Fruit fly (Drosophila melanogaster) whole organism, embryonic: ENCODE data around the gene HP1e.

Experiments used
- Aef1 ChIP-seq: fragments of 200-800 bp; sonication (Bioruptor generic); IDR thresholded peaks from 3 replicates; pipeline ENCODE4 v1.3.6; 2022; ENCODE audit warnings: missing biosample characterization, missing genetic modification characterization
- B-H2 ChIP-seq: fragments of 200-800 bp; sonication (Bioruptor generic); optimal IDR thresholded peaks from 2 replicates; lab custom pipeline; 2018; ENCODE audit warnings: missing biosample characterization, mild to moderate bottlenecking, missing genetic modification characterization
- CG10147 ChIP-seq: fragments of 200-800 bp; sonication (Bioruptor generic); optimal IDR thresholded peaks from 2 replicates; lab custom pipeline; 2019; ENCODE audit warnings: missing biosample characterization, mild to moderate bottlenecking, missing genetic modification characterization, moderate library complexity
- CG10321 ChIP-seq: fragments of 200-800 bp; sonication (Bioruptor generic); IDR thresholded peaks from 2 replicates; pipeline ENCODE4 v1.3.6; 2022; ENCODE audit warnings: missing biosample characterization, missing genetic modification characterization
- CG11085 ChIP-seq: fragments of 200-800 bp; sonication (Bioruptor generic); IDR thresholded peaks from 2 replicates; pipeline ENCODE4 v1.3.6; 2022; ENCODE audit warnings: missing biosample characterization, missing genetic modification characterization
- CG12659 ChIP-seq: fragments of 200-800 bp; sonication (Bioruptor generic); optimal IDR thresholded peaks from 3 replicates; lab custom pipeline; 2017; ENCODE audit warnings: mild to moderate bottlenecking, missing biosample characterization, missing genetic modification reagents, missing genetic modification characterization
- CG13775 ChIP-seq: fragments of 200-800 bp; sonication (Bioruptor generic); optimal IDR thresholded peaks from 3 replicates; lab custom pipeline; 2017; ENCODE audit warnings: missing biosample characterization, mild to moderate bottlenecking, missing genetic modification characterization
- CG16815 ChIP-seq: fragments of 200-800 bp; sonication (Bioruptor generic); optimal IDR thresholded peaks from 3 replicates; lab custom pipeline; 2017; ENCODE audit warnings: missing biosample characterization, mild to moderate bottlenecking, missing genetic modification characterization
- CG17802 ChIP-seq: fragments of 200-800 bp; sonication (Bioruptor generic); optimal IDR thresholded peaks from 2 replicates; lab custom pipeline; 2018; ENCODE audit warnings: missing biosample characterization, mild to moderate bottlenecking, missing genetic modification characterization, moderate library complexity
- CG2129 ChIP-seq: fragments of 200-800 bp; sonication (Bioruptor generic); IDR thresholded peaks from 2 replicates; pipeline ENCODE4 v1.3.6; 2022; ENCODE audit warnings: missing biosample characterization, missing genetic modification characterization; ENCODE audit not compliant: partially characterized antibody
- CG2889 ChIP-seq: fragments of 200-800 bp; sonication (Bioruptor generic); IDR thresholded peaks from 3 replicates; pipeline ENCODE4 v1.3.6; 2022; ENCODE audit warnings: missing biosample characterization, missing genetic modification characterization
- CG34376 ChIP-seq: fragments of 200-800 bp; sonication (Bioruptor generic); optimal IDR thresholded peaks from 2 replicates; lab custom pipeline; 2018; ENCODE audit warnings: missing biosample characterization, mild to moderate bottlenecking, missing genetic modification characterization
- CG6791 ChIP-seq: fragments of 200-800 bp; sonication (Bioruptor generic); IDR thresholded peaks from 3 replicates; pipeline ENCODE4 v1.3.6; 2022; ENCODE audit warnings: missing biosample characterization, missing genetic modification characterization; ENCODE audit not compliant: partially characterized antibody
- CG7372 ChIP-seq: fragments of 200-800 bp; sonication (Bioruptor generic); IDR thresholded peaks from 2 replicates; pipeline ENCODE4 v1.3.6; 2022; ENCODE audit warnings: missing biosample characterization, missing genetic modification characterization
- CG7839 ChIP-seq: fragments of 200-800 bp; sonication (Bioruptor generic); optimal IDR thresholded peaks from 3 replicates; lab custom pipeline; 2018; ENCODE audit warnings: missing biosample characterization, mild to moderate bottlenecking, missing genetic modification characterization, moderate library complexity
- CG7963 ChIP-seq: fragments of 200-800 bp; sonication (Bioruptor generic); IDR thresholded peaks from 3 replicates; pipeline ENCODE4 v1.3.6; 2022; ENCODE audit warnings: missing biosample characterization, missing genetic modification characterization; ENCODE audit not compliant: partially characterized antibody
- Deaf1 ChIP-seq: fragments of 200-800 bp; optimal IDR thresholded peaks from 3 replicates; lab custom pipeline; 2019; ENCODE audit warnings: missing biosample characterization, mild to moderate bottlenecking, missing genetic modification characterization, moderate library complexity
- Doc2 ChIP-seq: fragments of 200-800 bp; sonication (Bioruptor generic); IDR thresholded peaks from 2 replicates; pipeline ENCODE4 v1.3.6; 2022; ENCODE audit warnings: missing biosample characterization, missing genetic modification characterization
- Ets65A ChIP-seq: fragments of 200-800 bp; sonication (Bioruptor generic); peaks from one replicate; lab custom pipeline; 2016; ENCODE audit warnings: missing biosample characterization, missing genetic modification characterization
- Hr39 ChIP-seq: fragments of >200 bp; optimal IDR thresholded peaks from 2 replicates; lab custom pipeline; 2017
- MBD-R2 ChIP-seq: fragments of 200-800 bp; sonication (Bioruptor generic); IDR thresholded peaks from 2 replicates; pipeline ENCODE4 v1.3.6; 2022; ENCODE audit warnings: missing biosample characterization, missing genetic modification characterization
- Mes4 ChIP-seq: fragments of 200-800 bp; sonication (Bioruptor generic); optimal IDR thresholded peaks from 2 replicates; lab custom pipeline; 2016; ENCODE audit warnings: missing biosample characterization, missing genetic modification characterization
- Six4 ChIP-seq: fragments of 200-800 bp; sonication (Bioruptor generic); optimal IDR thresholded peaks from 2 replicates; lab custom pipeline; 2016; ENCODE audit warnings: missing biosample characterization, missing genetic modification characterization
- Ssrp ChIP-seq: fragments of 200-800 bp; sonication (Bioruptor generic); optimal IDR thresholded peaks from 2 replicates; lab custom pipeline; 2018; ENCODE audit warnings: missing biosample characterization, mild to moderate bottlenecking, missing genetic modification characterization, moderate library complexity
- Xbp1 ChIP-seq: fragments of 200-800 bp; sonication (Bioruptor generic); optimal IDR thresholded peaks from 3 replicates; lab custom pipeline; 2016; ENCODE audit warnings: missing biosample characterization, mild to moderate bottlenecking, missing genetic modification characterization
- aop ChIP-seq: fragments of 200-800 bp; sonication (Bioruptor generic); IDR thresholded peaks from 2 replicates; pipeline ENCODE4 v1.3.6; 2022; ENCODE audit warnings: missing biosample characterization, missing genetic modification characterization
- bab2 ChIP-seq: fragments of 200-800 bp; sonication (Bioruptor generic); optimal IDR thresholded peaks from 2 replicates; lab custom pipeline; 2016; ENCODE audit warnings: missing biosample characterization, missing genetic modification characterization
- bbx ChIP-seq: fragments of 200-800 bp; sonication (Bioruptor generic); IDR thresholded peaks from 2 replicates; pipeline ENCODE4 v1.3.6; 2022; ENCODE audit warnings: missing biosample characterization, missing genetic modification characterization; ENCODE audit not compliant: partially characterized antibody
- cwo ChIP-seq: fragments of 200-800 bp; sonication (Bioruptor generic); optimal IDR thresholded peaks from 3 replicates; lab custom pipeline; 2017; ENCODE audit warnings: missing biosample characterization, missing genetic modification characterization, mild to moderate bottlenecking, moderate library complexity, missing genetic modification reagents
- dan ChIP-seq: fragments of 200-800 bp; sonication (Bioruptor generic); IDR thresholded peaks from 2 replicates; pipeline ENCODE4 v1.3.6; 2022; ENCODE audit warnings: missing biosample characterization, missing genetic modification characterization
- en ChIP-seq: fragments of 200-800 bp; sonication (Bioruptor generic); optimal IDR thresholded peaks from 2 replicates; lab custom pipeline; 2016; ENCODE audit warnings: missing biosample characterization, missing genetic modification characterization
- ftz-f1 ChIP-seq: fragments of 200-800 bp; sonication (Bioruptor generic); optimal IDR thresholded peaks from 2 replicates; lab custom pipeline; 2016; ENCODE audit warnings: missing biosample characterization, missing genetic modification characterization
- fu2 ChIP-seq: fragments of 200-800 bp; sonication (Bioruptor generic); optimal IDR thresholded peaks from 2 replicates; lab custom pipeline; 2016; ENCODE audit warnings: missing biosample characterization, missing genetic modification characterization
- gfzf ChIP-seq: fragments of 200-800 bp; sonication (Bioruptor generic); optimal IDR thresholded peaks from 2 replicates; lab custom pipeline; 2016; ENCODE audit warnings: missing biosample characterization, mild to moderate bottlenecking, missing genetic modification characterization, moderate library complexity
- ind ChIP-seq: fragments of 200-800 bp; sonication (Bioruptor generic); optimal IDR thresholded peaks from 3 replicates; lab custom pipeline; 2016; ENCODE audit warnings: missing biosample characterization, missing genetic modification characterization
- jigr1 ChIP-seq: fragments of 200-800 bp; sonication (Bioruptor generic); IDR thresholded peaks from 3 replicates; pipeline ENCODE4 v1.3.6; 2022; ENCODE audit warnings: missing biosample characterization, missing genetic modification characterization
- lilli ChIP-seq: fragments of 200-800 bp; sonication (Bioruptor generic); optimal IDR thresholded peaks from 3 replicates; lab custom pipeline; 2016; ENCODE audit warnings: missing biosample characterization, missing genetic modification characterization
- nom ChIP-seq: fragments of 200-800 bp; sonication (Bioruptor generic); optimal IDR thresholded peaks from 2 replicates; lab custom pipeline; 2017; ENCODE audit warnings: missing biosample characterization, missing genetic modification characterization, mild to moderate bottlenecking, moderate library complexity, missing genetic modification reagents
- oc ChIP-seq: fragments of 200-800 bp; sonication (Bioruptor generic); optimal IDR thresholded peaks from 2 replicates; lab custom pipeline; 2018; ENCODE audit warnings: missing biosample characterization, mild to moderate bottlenecking, missing genetic modification characterization, moderate library complexity
- psq ChIP-seq: fragments of 200-800 bp; sonication (Bioruptor generic); optimal IDR thresholded peaks from 2 replicates; lab custom pipeline; 2017; ENCODE audit warnings: missing biosample characterization, missing genetic modification characterization
- salm ChIP-seq: fragments of 200-800 bp; sonication (Bioruptor generic); optimal IDR thresholded peaks from 2 replicates; lab custom pipeline; 2018; ENCODE audit warnings: missing biosample characterization, mild to moderate bottlenecking, missing genetic modification characterization
- sr ChIP-seq: fragments of 200-800 bp; sonication (Bioruptor generic); IDR thresholded peaks from 3 replicates; pipeline ENCODE4 v1.3.6; 2022; ENCODE audit warnings: missing biosample characterization, missing genetic modification characterization
- ssp ChIP-seq: fragments of 200-800 bp; sonication (Bioruptor generic); IDR thresholded peaks from 2 replicates; pipeline ENCODE4 v1.3.6; 2022; ENCODE audit warnings: missing biosample characterization, missing genetic modification characterization
- stc ChIP-seq: fragments of 200-800 bp; sonication (Bioruptor generic); IDR thresholded peaks from 2 replicates; pipeline ENCODE4 v1.3.6; 2022; ENCODE audit warnings: missing biosample characterization, missing genetic modification characterization
- vnd ChIP-seq: fragments of 200-800 bp; sonication (Bioruptor generic); IDR thresholded peaks from 3 replicates; pipeline ENCODE4 v1.3.6; 2022; ENCODE audit warnings: missing biosample characterization, missing genetic modification characterization; ENCODE audit not compliant: partially characterized antibody

The HP1e gene

DNA sequence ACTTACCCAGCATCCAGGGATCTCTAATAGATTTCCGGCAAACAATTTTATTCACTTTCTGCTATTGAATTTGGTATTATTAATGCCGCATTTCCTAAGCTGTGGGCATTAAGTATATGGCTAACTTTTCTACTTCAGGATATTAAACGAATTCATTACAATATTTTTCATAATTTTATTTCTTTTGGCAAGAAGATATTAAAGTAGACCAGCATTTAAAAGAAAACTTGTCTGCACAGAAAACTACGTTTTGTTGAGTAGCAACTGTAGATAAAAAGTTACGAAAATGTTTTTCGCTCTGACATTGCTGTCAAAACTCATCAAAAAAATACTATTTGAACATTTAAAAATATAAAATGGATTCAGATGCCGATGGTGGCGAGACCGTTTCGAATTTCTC lies at the start of gene HP1e:
TSS of gene HP1e (plus strand) at position 301 of the 400 bp plus-strand sequence.
- TF ChIP-seq CG12659 = no peak
- no peak for TF ChIP-seq CG7839 (tag; lab: Kevin White, UChicago)
- TF ChIP-seq MBD-R2 (GFP tag; lab: Robert Waterston, UW) = no peak
- TF ChIP-seq cwo (GFP tag; lab: Kevin White, UChicago) = no peak
- TF ChIP-seq Six4 (GFP tag; lab: Kevin White, UChicago) = no peak
- no peak for TF ChIP-seq jigr1 (GFP tag; lab: Robert Waterston, UW)
- TF ChIP-seq CG10321 (GFP tag; lab: Robert Waterston, UW) = no peak
- TF ChIP-seq gfzf (GFP tag; lab: Kevin White, UChicago) = no peak
- TF ChIP-seq Doc2 = no peak
- TF ChIP-seq fu2 (GFP tag; lab: Kevin White, UChicago) = no peak
- no peak for TF ChIP-seq psq (GFP tag; lab: Kevin White, UChicago)

DNA sequence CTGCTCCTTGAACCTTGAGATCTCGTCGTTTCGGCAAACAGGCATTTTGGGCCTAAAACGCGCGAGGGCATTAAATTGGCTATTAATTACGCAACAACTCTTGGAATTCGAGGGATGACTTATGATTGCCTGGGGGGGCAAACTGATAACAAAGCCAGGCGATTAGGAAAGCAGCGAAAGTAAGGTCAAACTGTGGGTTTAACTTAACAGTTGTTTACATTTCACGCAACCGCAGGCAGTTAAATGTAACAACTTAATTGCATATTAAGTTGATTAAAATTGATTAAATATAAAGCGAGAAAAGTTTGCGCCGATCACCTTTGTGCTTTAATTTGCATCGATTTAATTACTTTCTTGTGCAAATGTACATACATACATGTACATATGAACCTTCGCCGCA lies 33.9 kb upstream of the HP1e start:
- TF ChIP-seq Ets65A (GFP tag; lab: Kevin White, UChicago) = peak; percentile 93
- no peak for TF ChIP-seq CG34376 (GFP tag; lab: Kevin White, UChicago)

DNA sequence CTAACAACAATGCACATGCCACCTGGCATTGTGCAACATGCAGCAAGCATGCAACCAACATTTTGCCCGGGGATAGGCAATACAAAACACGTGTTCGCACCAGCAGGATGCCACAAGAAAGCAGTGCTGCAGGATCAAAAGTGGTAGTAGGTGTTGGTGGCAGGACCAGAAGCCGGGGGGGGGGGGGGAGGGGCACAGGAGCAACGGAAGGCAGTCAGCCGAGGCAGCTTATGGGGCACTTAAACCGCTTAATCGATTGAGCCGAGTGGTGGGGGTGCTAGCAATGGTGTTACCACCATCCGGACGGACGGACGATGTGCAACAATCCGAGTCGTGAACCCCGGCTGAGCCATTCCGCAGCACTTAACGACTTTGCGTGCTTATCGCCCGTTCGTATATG lies 24.4 kb upstream of the HP1e start:
- 0 out of 2 replicates have a peak, but pooled peaks have one; percentile 23 for TF ChIP-seq dan (GFP tag; lab: Robert Waterston, UW)
- TF ChIP-seq stc = no peak
- peak; percentile 74 for TF ChIP-seq Hr39 (lab: Kevin White, UChicago)
- TF ChIP-seq ssp (GFP tag; lab: Robert Waterston, UW) = 0 out of 2 replicates have a peak, but pooled peaks have one; percentile 8

DNA sequence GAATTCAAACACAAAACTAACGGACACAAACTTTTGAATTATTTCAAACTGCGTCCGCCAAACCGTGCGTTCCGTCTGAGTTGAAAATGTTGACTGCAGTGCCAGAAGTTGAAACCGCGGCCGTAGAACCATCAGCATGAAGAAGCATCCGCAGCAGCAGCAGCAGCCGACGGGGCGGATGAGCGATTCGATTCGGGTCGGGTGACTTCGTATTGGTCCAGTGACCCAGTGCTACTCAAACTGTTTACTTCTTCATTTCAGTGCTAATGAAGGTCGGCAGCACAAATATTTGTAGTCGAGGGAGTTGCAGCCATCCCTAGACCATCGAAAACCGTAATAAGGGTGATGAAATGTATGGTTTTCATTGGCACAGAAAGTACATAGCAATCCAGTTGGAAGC lies 6.8 kb downstream of the HP1e start, which contains the start of gene CG8861:
TSS of gene CG8861 (minus strand) at position 101 of the 400 bp plus-strand sequence.
- TF ChIP-seq en (GFP tag; lab: Kevin White, UChicago) (no peak), CG16815 (GFP tag; lab: Kevin White, UChicago) (no peak), lilli (GFP tag; lab: Kevin White, UChicago) (no peak), CG6791 (GFP tag; lab: Robert Waterston, UW) (peak; percentile 6; the same call in 1 of the 3 replicates), vnd (GFP tag; lab: Robert Waterston, UW) (0 out of 3 replicates have a peak, but pooled peaks have one; percentile 7), sr (GFP tag; lab: Robert Waterston, UW) (no peak), Deaf1 (tag; lab: Kevin White, UChicago) (peak; percentile 89), CG2889 (GFP tag; lab: Robert Waterston, UW) (no peak)

dm6 chr3R:9328812-9329211 lies 7.2 kb downstream of the HP1e start:
- TF ChIP-seq Xbp1 (GFP tag; lab: Kevin White, UChicago) (peak; percentile 8), CG7963 (peak; percentile 30; the same call in 1 of the 3 replicates), Aef1 (GFP tag; lab: Robert Waterston, UW) (no peak), ind (GFP tag; lab: Kevin White, UChicago) (no peak), Ssrp (tag; lab: Kevin White, UChicago) (no peak), bbx (peak; percentile 43), oc (tag; lab: Kevin White, UChicago) (no peak), salm (no peak), gfzf (GFP tag; lab: Kevin White, UChicago) (no peak), bab2 (no peak), aop (0 out of 2 replicates have a peak, but pooled peaks have one; percentile 8), nom (GFP tag; lab: Kevin White, UChicago) (no peak), CG2129 (GFP tag; lab: Robert Waterston, UW) (no peak), CG17802 (tag; lab: Kevin White, UChicago) (no peak), CG10147 (GFP tag; lab: Kevin White, UChicago) (no peak), Mes4 (GFP tag; lab: Kevin White, UChicago) (no peak), CG7372 (GFP tag; lab: Robert Waterston, UW) (no peak), CG13775 (GFP tag; lab: Kevin White, UChicago) (no peak), CG11085 (GFP tag; lab: Robert Waterston, UW) (no peak), B-H2 (no peak), ftz-f1 (GFP tag; lab: Kevin White, UChicago) (no peak)
